Worm (Caenorhabditis elegans): ENCODE measurements around the gene nspd-4.

The nspd-4 gene

DNA sequence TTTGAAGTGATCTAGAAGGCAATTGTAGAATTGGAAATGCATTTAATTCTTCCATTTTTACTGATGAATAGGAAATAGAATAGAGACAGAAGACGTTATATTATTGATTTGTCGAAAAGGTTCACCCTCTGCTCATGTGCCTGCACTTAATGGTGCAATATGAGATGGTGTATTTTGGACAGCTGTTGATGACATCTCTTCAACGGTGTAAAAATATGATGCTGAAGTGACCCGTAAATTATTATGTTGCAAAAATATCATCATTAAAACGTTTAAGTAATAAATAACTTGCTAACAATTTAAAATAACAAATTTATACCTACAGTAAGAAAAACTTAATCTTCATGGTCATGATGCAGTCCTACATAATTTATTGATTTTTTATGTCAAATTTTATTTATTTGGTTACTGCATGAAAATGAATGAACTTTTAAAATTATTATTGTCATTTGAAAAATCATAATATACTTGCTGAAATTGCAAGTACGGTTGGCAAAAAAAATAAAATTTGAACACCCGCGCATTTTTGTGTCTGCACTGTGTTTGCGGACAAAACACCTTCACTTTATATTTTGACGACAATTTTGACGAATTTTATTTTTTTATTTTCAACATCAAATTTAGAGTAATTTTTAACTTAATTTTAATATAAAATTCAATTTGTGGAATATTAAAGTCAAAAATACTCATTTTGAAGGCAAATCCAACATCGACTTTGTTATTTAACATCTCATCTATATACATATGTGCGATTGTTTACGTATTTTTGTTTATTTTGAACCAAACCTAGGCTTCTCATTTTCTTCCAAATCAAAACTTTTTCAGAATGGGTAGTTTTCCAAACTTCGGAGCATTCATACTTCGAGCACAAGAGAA is 14.4 kb upstream of the nspd-4 start, which contains the start of the genes fbxb-88 and tbck-1 (continued):
- TF ChIP-seq C34B4.2 (tag; optimal IDR thresholded peaks at IDR 0.05) (no peak), vab-15 (tag; optimal IDR thresholded peaks at IDR 0.05) (no peak), xbp-1 (tag; optimal IDR thresholded peaks at IDR 0.05) (peak; percentile 64), nhr-28 (tag; optimal IDR thresholded peaks at IDR 0.05) (no peak), nhr-84 (tag; optimal IDR thresholded peaks at IDR 0.05) (no peak), egl-13 (tag; optimal IDR thresholded peaks at IDR 0.05) (no peak), ama-1 (optimal IDR thresholded peaks at IDR 0.05) (no peak), C16A3.4 (tag; optimal IDR thresholded peaks at IDR 0.05) (peak; percentile 57), fos-1 (tag; optimal IDR thresholded peaks at IDR 0.05) (no peak)

- TF ChIP-seq nhr-76 (tag; optimal IDR thresholded peaks at IDR 0.05), result no peak
- TF ChIP-seq ceh-8 (GFP tag; optimal IDR thresholded peaks at IDR 0.05), result no peak
- TF ChIP-seq alr-1 (tag; optimal IDR thresholded peaks at IDR 0.05; ENCODE audit: borderline replicate concordance), result no peak
- TF ChIP-seq lin-14 (GFP tag; optimal IDR thresholded peaks at IDR 0.05), result no peak
- no peak for TF ChIP-seq dpl-1 (GFP tag; optimal IDR thresholded peaks at IDR 0.05)
- TF ChIP-seq C34B4.2 (tag; optimal IDR thresholded peaks at IDR 0.05), result no peak
- no peak for TF ChIP-seq lin-15B (tag; optimal IDR thresholded peaks at IDR 0.05)
- TF ChIP-seq nhr-84 (tag; optimal IDR thresholded peaks at IDR 0.05), result no peak
- TF ChIP-seq ztf-4 (tag; optimal IDR thresholded peaks at IDR 0.05), result no peak
- no peak for TF ChIP-seq unc-62 (GFP tag; optimal IDR thresholded peaks at IDR 0.05)
These were observed 7.6 kb upstream of the nspd-4 start, which contains the start of the genes C33F10.11 and C33F10.1 for ce11 chrII:4834761-4835160. Gene C33F10.11 (minus strand): TSS chrII:4834861. Gene C33F10.1 (plus strand): TSS chrII:4835023.

- no peak for TF ChIP-seq egl-27 (tag; optimal IDR thresholded peaks at IDR 0.05)
- no peak for TF ChIP-seq mef-2 (tag; optimal IDR thresholded peaks at IDR 0.05)
- TF ChIP-seq ztf-11 (tag; optimal IDR thresholded peaks at IDR 0.05), result no peak
- TF ChIP-seq pax-3 (tag; optimal IDR thresholded peaks at IDR 0.05), result no peak
- TF ChIP-seq lin-35 (GFP tag; optimal IDR thresholded peaks at IDR 0.05), result no peak
- no peak for TF ChIP-seq nhr-19 (GFP tag; conservative IDR thresholded peaks at IDR 0.05)
- TF ChIP-seq grh-1 (GFP tag; IDR thresholded peaks at IDR 0.05), result no peak
- no peak for TF ChIP-seq hpl-2 (GFP tag; optimal IDR thresholded peaks at IDR 0.05)
- no peak for TF ChIP-seq swsn-7 (tag; optimal IDR thresholded peaks at IDR 0.05)
- no peak for TF ChIP-seq mab-9 (GFP tag; IDR thresholded peaks at IDR 0.05)
- no peak for TF ChIP-seq nhr-12 (tag; optimal IDR thresholded peaks at IDR 0.05)
- TF ChIP-seq nhr-11 (tag; optimal IDR thresholded peaks at IDR 0.05), result no peak
- TF ChIP-seq mdl-1 (tag; optimal IDR thresholded peaks at IDR 0.05), result no peak
- no peak for TF ChIP-seq blmp-1 (tag; optimal IDR thresholded peaks at IDR 0.05)
- TF ChIP-seq fkh-10 (GFP tag; optimal IDR thresholded peaks at IDR 0.05), result no peak
- TF ChIP-seq irx-1 (tag; optimal IDR thresholded peaks at IDR 0.05), result no peak
- TF ChIP-seq pag-3 (tag; optimal IDR thresholded peaks at IDR 0.05; ENCODE audit: borderline replicate concordance, insufficient read depth), result no peak
- no peak for TF ChIP-seq fos-1 (tag; optimal IDR thresholded peaks at IDR 0.05)
- TF ChIP-seq nhr-77 (tag; optimal IDR thresholded peaks at IDR 0.05), result no peak
- TF ChIP-seq C34B4.2 (tag; optimal IDR thresholded peaks at IDR 0.05), result no peak
These were observed 4.7 kb upstream of the nspd-4 start, which contains the start of gene C33F10.12 for ce11 chrII:4837659-4838058. Gene C33F10.12 (minus strand): TSS chrII:4837759.

- TF ChIP-seq fkh-8 (tag; optimal IDR thresholded peaks at IDR 0.05) (peak; percentile 25), blmp-1 (tag; optimal IDR thresholded peaks at IDR 0.05) (no peak), unc-86 (tag; optimal IDR thresholded peaks at IDR 0.05) (no peak), nhr-84 (tag; optimal IDR thresholded peaks at IDR 0.05) (no peak), pax-3 (tag; optimal IDR thresholded peaks at IDR 0.05) (no peak), unc-62 (GFP tag; optimal IDR thresholded peaks at IDR 0.05) (no peak), elt-2 (tag; optimal IDR thresholded peaks at IDR 0.05) (no peak), ceh-90 (tag; optimal IDR thresholded peaks at IDR 0.05) (no peak), dpl-1 (GFP tag; optimal IDR thresholded peaks at IDR 0.05) (no peak), lin-13 (GFP tag; optimal IDR thresholded peaks at IDR 0.05) (no peak), nhr-71 (tag; optimal IDR thresholded peaks at IDR 0.05) (peak; percentile 29), nhr-28 (tag; optimal IDR thresholded peaks at IDR 0.05) (no peak)
These were observed 7.5 kb downstream of the nspd-4 start, which contains the start of gene T23B7.3 for ce11 chrII:4849885-4850284. Gene T23B7.3 (plus strand): TSS chrII:4850185.
